Fruit fly (Drosophila melanogaster): ENCODE measurements around the gene AsnRS.

The AsnRS gene

dm6 chr2L:19114183-19114776, 17.5 kb downstream of the AsnRS start, which contains the start of gene CG10561:
TSS of gene CG10561 (plus strand) at chr2L:19114401.
- TF ChIP-seq CG7045 (GFP tag; optimal IDR thresholded peaks at IDR 0.05) (no peak), bab1 (GFP tag; optimal IDR thresholded peaks at IDR 0.05) (peak; percentile 70), CG7101 (tag; optimal IDR thresholded peaks at IDR 0.05) (no peak), toe (GFP tag; optimal IDR thresholded peaks at IDR 0.05) (no peak)

DNA sequence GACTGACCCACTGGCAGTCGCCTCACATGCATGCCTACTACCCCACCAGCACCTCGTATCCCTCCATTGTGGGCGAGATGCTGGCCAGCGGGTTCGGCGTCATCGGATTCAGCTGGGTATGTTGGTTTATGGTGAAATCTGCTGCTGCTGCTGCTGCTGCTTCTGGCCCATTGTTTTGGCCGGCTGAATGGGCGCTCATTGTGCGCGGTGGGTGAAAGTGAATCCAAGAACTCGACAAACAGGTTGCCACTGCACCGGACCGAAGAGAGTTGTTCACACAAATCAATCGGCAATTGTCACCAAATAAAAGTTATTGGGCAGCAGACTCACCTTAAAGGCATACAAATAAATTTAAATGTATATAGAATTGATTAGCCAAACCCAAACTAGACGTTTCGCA, 19.6 kb downstream of the AsnRS start:
- TF ChIP-seq Clk (GFP tag; optimal IDR thresholded peaks at IDR 0.05) (no peak), Crg-1 (GFP tag; optimal IDR thresholded peaks at IDR 0.05) (no peak), cic (GFP tag; optimal IDR thresholded peaks at IDR 0.05) (no peak), CG12768 (GFP tag; optimal IDR thresholded peaks at IDR 0.05) (no peak), CG14711 (tag; optimal IDR thresholded peaks at IDR 0.05) (no peak), toe (GFP tag; optimal IDR thresholded peaks at IDR 0.05) (no peak), CG33017 (tag; optimal IDR thresholded peaks at IDR 0.05) (no peak), Mnt (GFP tag; optimal IDR thresholded peaks at IDR 0.05) (no peak), CG7101 (tag; optimal IDR thresholded peaks at IDR 0.05) (no peak), kay (GFP tag; ENCODE audit: borderline replicate concordance) (no peak), CG7045 (GFP tag; optimal IDR thresholded peaks at IDR 0.05) (no peak), CG1620 (GFP tag; optimal IDR thresholded peaks at IDR 0.05) (no peak), CG5204 (GFP tag; optimal IDR thresholded peaks at IDR 0.05) (no peak)

DNA sequence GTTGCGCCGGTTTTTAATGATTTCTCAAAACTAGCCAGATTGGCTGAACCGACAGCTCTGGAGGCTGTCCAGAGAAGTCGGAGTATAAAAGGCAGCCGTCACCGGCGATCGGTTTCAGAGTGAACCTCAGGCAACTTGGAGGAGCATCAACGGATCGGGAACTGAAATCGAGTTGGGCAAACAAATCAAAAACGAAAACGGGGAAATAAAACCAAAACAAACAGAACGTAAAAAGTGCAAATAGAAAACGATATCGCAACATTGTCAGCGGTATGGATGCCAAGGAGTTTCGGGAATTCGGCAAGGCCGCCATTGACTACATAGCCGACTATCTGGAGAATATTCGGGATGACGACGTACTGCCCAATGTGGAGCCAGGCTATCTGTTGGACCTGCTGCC, 20.0 kb downstream of the AsnRS start:
- TF ChIP-seq CG14711 (tag; optimal IDR thresholded peaks at IDR 0.05) (no peak), CG7101 (tag; optimal IDR thresholded peaks at IDR 0.05) (no peak), cic (GFP tag; optimal IDR thresholded peaks at IDR 0.05) (no peak), CG1620 (GFP tag; optimal IDR thresholded peaks at IDR 0.05) (no peak), bab1 (GFP tag; optimal IDR thresholded peaks at IDR 0.05) (no peak), pad (GFP tag; optimal IDR thresholded peaks at IDR 0.05) (no peak), cnc (optimal IDR thresholded peaks at IDR 0.05) (no peak), CG11617 (GFP tag; optimal IDR thresholded peaks at IDR 0.05) (no peak), CG33017 (tag; optimal IDR thresholded peaks at IDR 0.05) (no peak), ovo (GFP tag; optimal IDR thresholded peaks at IDR 0.05) (no peak), kay (GFP tag; ENCODE audit: borderline replicate concordance) (no peak), Hr96 (GFP tag; optimal IDR thresholded peaks at IDR 0.05) (no peak), toe (GFP tag; optimal IDR thresholded peaks at IDR 0.05) (no peak), CG7045 (GFP tag; optimal IDR thresholded peaks at IDR 0.05) (no peak), CG12768 (GFP tag; optimal IDR thresholded peaks at IDR 0.05) (no peak), Crg-1 (GFP tag; optimal IDR thresholded peaks at IDR 0.05) (no peak)

- no peak for TF ChIP-seq Hr96 (GFP tag; optimal IDR thresholded peaks at IDR 0.05)
- TF ChIP-seq bab1 (GFP tag; optimal IDR thresholded peaks at IDR 0.05): no peak
- no peak for TF ChIP-seq Crg-1 (GFP tag; optimal IDR thresholded peaks at IDR 0.05)
- no peak for TF ChIP-seq CG12768 (GFP tag; optimal IDR thresholded peaks at IDR 0.05)
- TF ChIP-seq CG7045 (GFP tag; optimal IDR thresholded peaks at IDR 0.05): no peak
- no peak for TF ChIP-seq CG5204 (GFP tag; optimal IDR thresholded peaks at IDR 0.05)
- no peak for TF ChIP-seq ovo (GFP tag; optimal IDR thresholded peaks at IDR 0.05)
- no peak for TF ChIP-seq CG14711 (tag; optimal IDR thresholded peaks at IDR 0.05)
- no peak for TF ChIP-seq toe (GFP tag; optimal IDR thresholded peaks at IDR 0.05)
- TF ChIP-seq CG7101 (tag; optimal IDR thresholded peaks at IDR 0.05): no peak
- no peak for TF ChIP-seq CG33017 (tag; optimal IDR thresholded peaks at IDR 0.05)
- TF ChIP-seq CG1620 (GFP tag; optimal IDR thresholded peaks at IDR 0.05): no peak
- TF ChIP-seq Clk (GFP tag; optimal IDR thresholded peaks at IDR 0.05): no peak
- no peak for TF ChIP-seq tj (GFP tag; optimal IDR thresholded peaks at IDR 0.05)
- TF ChIP-seq Mnt (GFP tag; optimal IDR thresholded peaks at IDR 0.05): no peak
- no peak for TF ChIP-seq cic (GFP tag; optimal IDR thresholded peaks at IDR 0.05)
Observed at dm6 chr2L:19111137-19111536, 20.6 kb downstream of the AsnRS start.

dm6 chr2L:19109625-19110204, 22.0 kb downstream of the AsnRS start, which contains the start of gene amd:
TSS of gene amd (plus strand) at chr2L:19110154.
- TF ChIP-seq toe (GFP tag; optimal IDR thresholded peaks at IDR 0.05) (no peak), Clk (GFP tag; optimal IDR thresholded peaks at IDR 0.05) (no peak), CG7045 (GFP tag; optimal IDR thresholded peaks at IDR 0.05) (no peak), kay (GFP tag; ENCODE audit: borderline replicate concordance) (no peak), CG14711 (tag; optimal IDR thresholded peaks at IDR 0.05) (no peak), CG1620 (GFP tag; optimal IDR thresholded peaks at IDR 0.05) (no peak), CG12768 (GFP tag; optimal IDR thresholded peaks at IDR 0.05) (no peak)

DNA sequence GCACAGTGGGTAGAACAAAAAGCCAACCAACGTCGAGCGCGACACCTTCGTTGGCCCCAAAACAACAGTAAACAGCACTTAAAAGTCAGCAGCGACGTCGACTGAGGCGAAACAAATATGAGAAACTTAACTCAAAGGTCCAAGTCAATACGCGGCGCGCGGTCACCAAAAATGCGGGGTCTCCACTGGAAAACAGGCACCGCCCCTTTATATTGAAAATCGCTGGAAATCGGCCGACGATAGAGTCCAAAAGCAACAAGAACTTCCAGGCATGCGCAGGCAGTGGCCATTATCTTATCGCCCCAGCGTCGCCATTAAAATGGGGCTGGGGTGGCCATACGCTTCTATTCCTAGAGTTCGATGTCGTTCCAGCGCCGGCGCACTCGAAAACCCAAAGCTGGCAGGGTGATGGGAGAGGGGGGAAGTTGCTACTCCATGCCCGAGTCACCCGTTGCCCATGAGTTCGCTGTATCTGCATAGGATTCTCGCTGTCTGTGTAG, 23.3 kb downstream of the AsnRS start, which contains the start of gene Lim3:
Gene Lim3, minus strand, starts transcription at position 51 of the 500 bp plus-strand sequence.
- peak; percentile 46 for TF ChIP-seq pad (GFP tag; optimal IDR thresholded peaks at IDR 0.05)
- no peak for TF ChIP-seq cnc (optimal IDR thresholded peaks at IDR 0.05)

DNA sequence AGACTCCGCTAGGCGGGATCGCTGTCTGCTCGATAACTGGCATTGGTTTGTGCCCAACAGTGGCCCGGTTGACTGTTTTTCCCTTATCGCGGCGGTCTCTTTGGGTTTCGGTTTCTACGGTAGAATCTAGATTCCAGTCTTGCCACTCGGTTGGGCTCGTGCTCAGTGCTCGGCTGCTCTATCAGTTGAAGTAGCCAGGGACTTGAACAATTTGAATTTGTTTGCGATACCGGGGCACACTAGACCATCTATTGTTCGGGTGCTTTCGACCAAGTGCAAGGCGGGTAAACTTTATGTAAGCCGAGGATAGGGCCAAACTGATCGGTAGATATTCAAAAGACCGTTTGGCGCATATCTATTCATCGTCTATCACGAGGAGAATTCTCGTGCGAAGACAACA, 25.5 kb downstream of the AsnRS start:
- no peak for TF ChIP-seq bab1 (GFP tag; optimal IDR thresholded peaks at IDR 0.05)
- no peak for TF ChIP-seq CG33017 (tag; optimal IDR thresholded peaks at IDR 0.05)
- TF ChIP-seq Hr96 (GFP tag; optimal IDR thresholded peaks at IDR 0.05): no peak
- TF ChIP-seq CG1620 (GFP tag; optimal IDR thresholded peaks at IDR 0.05): no peak
- TF ChIP-seq CG7101 (tag; optimal IDR thresholded peaks at IDR 0.05): no peak
- TF ChIP-seq tj (GFP tag; optimal IDR thresholded peaks at IDR 0.05): no peak
- no peak for TF ChIP-seq CG11617 (GFP tag; optimal IDR thresholded peaks at IDR 0.05)
- TF ChIP-seq cnc (optimal IDR thresholded peaks at IDR 0.05): no peak
- TF ChIP-seq Crg-1 (GFP tag; optimal IDR thresholded peaks at IDR 0.05): no peak
- TF ChIP-seq CG14711 (tag; optimal IDR thresholded peaks at IDR 0.05): no peak
- TF ChIP-seq CG12768 (GFP tag; optimal IDR thresholded peaks at IDR 0.05): no peak
- TF ChIP-seq kay (GFP tag; ENCODE audit: borderline replicate concordance): no peak
- TF ChIP-seq pad (GFP tag; optimal IDR thresholded peaks at IDR 0.05): no peak
- no peak for TF ChIP-seq CG7045 (GFP tag; optimal IDR thresholded peaks at IDR 0.05)
- no peak for TF ChIP-seq toe (GFP tag; optimal IDR thresholded peaks at IDR 0.05)
- no peak for TF ChIP-seq Clk (GFP tag; optimal IDR thresholded peaks at IDR 0.05)
- TF ChIP-seq CG5204 (GFP tag; optimal IDR thresholded peaks at IDR 0.05): no peak

Data from whole organism, adult.